Worm (Caenorhabditis elegans): Measurements from ENCODE around the gene Y67D8B.2.

DNA sequence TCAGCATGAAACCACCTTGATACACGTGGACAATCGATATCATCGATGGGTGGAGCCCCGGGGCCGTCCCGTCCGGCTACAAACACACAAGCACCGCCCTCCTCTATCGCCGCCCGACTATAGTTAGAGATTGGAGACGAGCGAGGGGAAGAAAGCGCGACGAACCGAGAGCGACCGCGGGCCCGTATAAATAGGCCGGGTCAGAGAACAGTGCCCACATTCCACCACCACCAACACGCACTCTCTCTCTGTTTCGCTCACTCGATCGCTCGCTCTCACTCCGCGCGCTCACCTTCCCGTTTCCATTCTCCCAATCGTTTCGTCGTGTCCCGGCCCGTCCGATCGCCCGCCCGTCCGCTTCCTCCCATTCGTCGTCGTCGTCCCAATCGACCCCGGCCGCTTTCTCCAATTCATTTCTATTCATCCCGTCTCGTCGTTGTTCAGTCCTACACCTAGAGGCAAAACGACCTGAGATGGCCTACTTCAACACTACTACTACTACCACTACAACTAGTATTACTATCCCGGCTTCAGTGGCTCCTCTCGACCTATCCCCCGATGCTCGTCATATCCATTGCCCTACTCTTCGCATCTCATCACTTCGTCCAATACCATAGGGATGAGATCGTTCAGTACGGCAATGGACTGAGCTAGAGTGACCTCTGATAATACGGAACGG is 41.5 kb upstream of the Y67D8B.2 start:
- TF ChIP-seq nhr-76 (tag; optimal IDR thresholded peaks at IDR 0.05), result no peak
- TF ChIP-seq ama-1 (optimal IDR thresholded peaks at IDR 0.05), result peak; percentile 91
- no peak for TF ChIP-seq unc-39 (tag; optimal IDR thresholded peaks at IDR 0.05)
- TF ChIP-seq unc-62 (GFP tag; optimal IDR thresholded peaks at IDR 0.05), result no peak
